Fruit fly (Drosophila melanogaster) whole organism, wandering third instar larva: ENCODE data around the gene CG13287.

Experiments
- Dif ChIP-seq: fragments of 200-275, 200-300 bp; sonication (Bioruptor generic); optimal IDR thresholded peaks from 2 replicates; lab custom pipeline; 2018; ENCODE audit warnings: missing biosample characterization, missing genetic modification characterization; ENCODE audit not compliant: partially characterized antibody
- Sp1 ChIP-seq: fragments of 200-800 bp; sonication (Bioruptor generic); optimal IDR thresholded peaks from 3 replicates; lab custom pipeline; 2019; ENCODE audit warnings: missing biosample characterization, mild to moderate bottlenecking, missing genetic modification characterization, moderate library complexity
- br ChIP-seq: fragments of 200-800 bp; sonication (Bioruptor generic); optimal IDR thresholded peaks from 2 replicates; lab custom pipeline; 2016; ENCODE audit warnings: missing biosample characterization, missing genetic modification characterization

DNA sequence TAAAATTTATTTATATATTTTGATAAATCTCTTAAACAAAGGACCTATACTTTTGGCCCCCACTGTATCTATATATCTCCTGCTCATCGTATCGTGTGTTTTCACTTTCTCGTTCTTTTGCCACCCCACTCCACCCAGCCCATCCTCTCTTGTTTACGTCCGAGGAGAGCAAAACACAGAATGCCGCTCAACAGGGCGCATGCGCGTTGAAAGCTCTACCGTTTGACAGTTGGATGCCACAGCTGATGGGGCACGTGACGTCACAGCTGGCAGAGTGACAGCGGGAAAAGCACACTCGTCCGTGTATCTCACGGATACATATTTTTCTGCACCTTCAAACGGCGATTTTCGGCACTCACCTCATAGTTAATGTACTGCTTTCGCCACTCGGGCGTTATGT, 38.7 kb downstream of the CG13287 start:
- TF ChIP-seq Dif (GFP tag; lab: Kevin White, UChicago) = no peak
- no peak for TF ChIP-seq Sp1 (GFP tag; lab: Kevin White, UChicago)
- TF ChIP-seq br (GFP tag; lab: Kevin White, UChicago) = no peak
